Worm (Caenorhabditis elegans) whole organism, late embryonic: ENCODE results near the gene dod-22.

Experiments used
- F13H6.1 ChIP-seq: sonication (generic microtip); optimal IDR thresholded peaks from 2 replicates; lab custom pipeline; 2016; ENCODE audit warnings: missing genetic modification characterization, missing compliant biosample characterization
- Y22D7AL.16 ChIP-seq: sonication (generic microtip); optimal IDR thresholded peaks from 2 replicates; lab custom pipeline; 2016; ENCODE audit warnings: missing genetic modification characterization, missing compliant biosample characterization
- ceh-22 ChIP-seq: sonication (generic microtip); optimal IDR thresholded peaks from 2 replicates; lab custom pipeline; 2017; ENCODE audit warnings: missing biosample characterization, missing genetic modification characterization
- fkh-10 ChIP-seq: fragments of 150-350 bp; optimal IDR thresholded peaks from 2 replicates; lab custom pipeline; 2014; ENCODE audit warnings: missing biosample characterization, missing genetic modification reagents, missing genetic modification characterization
- nhr-11 ChIP-seq: fragments of 150-350 bp; optimal IDR thresholded peaks from 2 replicates; lab custom pipeline; 2014; ENCODE audit warnings: missing biosample characterization, missing genetic modification characterization
- npax-4 ChIP-seq: sonication (generic microtip); optimal IDR thresholded peaks from 2 replicates; lab custom pipeline; 2016; ENCODE audit warnings: missing genetic modification characterization, missing compliant biosample characterization
- tbx-2 ChIP-seq: sonication (generic microtip); optimal IDR thresholded peaks from 2 replicates; lab custom pipeline; 2016; ENCODE audit warnings: missing genetic modification characterization, missing compliant biosample characterization

DNA sequence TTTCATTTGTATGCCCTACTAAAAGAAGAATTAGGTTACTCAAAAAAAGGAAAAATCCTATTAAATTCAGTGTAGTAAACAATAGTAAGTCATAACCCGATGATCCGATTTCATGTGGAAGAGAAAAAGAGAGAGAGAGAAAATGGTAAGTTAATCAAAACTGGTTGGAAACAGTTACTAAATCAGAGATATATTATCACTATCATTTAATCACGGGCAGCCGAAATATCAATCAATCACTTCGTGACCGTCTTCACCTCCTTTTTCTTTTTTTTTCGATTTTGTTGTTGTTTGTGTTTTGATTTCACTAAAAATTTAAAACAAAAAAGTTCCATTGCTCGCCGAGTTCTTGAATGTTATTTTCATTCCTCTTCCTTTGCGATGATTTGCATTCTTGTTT is 32.4 kb downstream of the dod-22 start:
- TF ChIP-seq nhr-11 (tag; lab: Kevin White, UChicago), result no peak
- no peak for TF ChIP-seq ceh-22 (tag; lab: Kevin White, UChicago)
- no peak for TF ChIP-seq npax-4
- TF ChIP-seq F13H6.1, result no peak
- no peak for TF ChIP-seq fkh-10 (GFP tag; lab: Kevin White, UChicago)
- TF ChIP-seq Y22D7AL.16 (tag; lab: Kevin White, UChicago), result no peak
- no peak for TF ChIP-seq tbx-2
